Worm (Caenorhabditis elegans): ENCODE measurements around the gene C48B4.8.

C48B4.8 gene

ce11 chrIII:9546016-9546659 lies 14.9 kb downstream of the C48B4.8 start, which contains the start of gene unc-16 (continued):
- TF ChIP-seq nhr-20 (tag; optimal IDR thresholded peaks at IDR 0.05) = peak; percentile 90
- no peak for TF ChIP-seq unc-62 (GFP tag; optimal IDR thresholded peaks at IDR 0.05)
- no peak for TF ChIP-seq unc-30 (tag; optimal IDR thresholded peaks at IDR 0.05)
- TF ChIP-seq isw-1 (GFP tag; IDR thresholded peaks at IDR 0.05) = peak; percentile 91
- peak; percentile 99 to 100 for TF ChIP-seq lsy-2 (tag; optimal IDR thresholded peaks at IDR 0.05)
- TF ChIP-seq mef-2 (tag; optimal IDR thresholded peaks at IDR 0.05) = peak; percentile 44
- TF ChIP-seq dpl-1 (GFP tag; optimal IDR thresholded peaks at IDR 0.05) = peak; percentile 77 to 84 (median 81)
- TF ChIP-seq grh-1 (GFP tag; IDR thresholded peaks at IDR 0.05) = no peak; the same call in 1 of the 2 replicates
- TF ChIP-seq irx-1 (tag; optimal IDR thresholded peaks at IDR 0.05) = peak; percentile 89
- peak; percentile 83 for TF ChIP-seq ama-1 (optimal IDR thresholded peaks at IDR 0.05)
- TF ChIP-seq C04F5.9 (tag; optimal IDR thresholded peaks at IDR 0.05) = peak; percentile 83
- peak; percentile 8 for TF ChIP-seq efl-3 (GFP tag; optimal IDR thresholded peaks at IDR 0.05)
- TF ChIP-seq ets-5 (GFP tag; IDR thresholded peaks at IDR 0.05) = no peak
- TF ChIP-seq ceh-88 (GFP tag; IDR thresholded peaks at IDR 0.05) = peak; percentile 67
- peak in 1 of 2 experiments; percentile 78 for TF ChIP-seq ztf-11 (tag; optimal IDR thresholded peaks at IDR 0.05)
- TF ChIP-seq efl-1 (optimal IDR thresholded peaks at IDR 0.05) = peak; percentile 85 to 88
- TF ChIP-seq efl-1 (GFP tag; optimal IDR thresholded peaks at IDR 0.05 in 1 of 2) = peak; percentile 82 to 98
- no peak for TF ChIP-seq tlp-1 (tag; optimal IDR thresholded peaks at IDR 0.05)
- TF ChIP-seq nhr-71 (tag; optimal IDR thresholded peaks at IDR 0.05) = peak; percentile 95
- TF ChIP-seq egl-27 (tag; optimal IDR thresholded peaks at IDR 0.05) = no peak
- peak; percentile 90 for TF ChIP-seq fkh-8 (tag; optimal IDR thresholded peaks at IDR 0.05)
- peak; percentile 78 for TF ChIP-seq zip-4 (GFP tag; optimal IDR thresholded peaks at IDR 0.05)
- TF ChIP-seq hpl-2 (GFP tag; optimal IDR thresholded peaks at IDR 0.05) = peak; percentile 7
- TF ChIP-seq nhr-76 (tag; optimal IDR thresholded peaks at IDR 0.05) = no peak
- TF ChIP-seq C16A3.4 (tag; optimal IDR thresholded peaks at IDR 0.05) = peak; percentile 85
- peak; percentile 85 for TF ChIP-seq ceh-8 (GFP tag; optimal IDR thresholded peaks at IDR 0.05)
- peak in 2 of 6 experiments; percentile 29 to 54 for TF ChIP-seq elt-3 (tag; optimal IDR thresholded peaks at IDR 0.05)
- TF ChIP-seq nhr-77 (tag; optimal IDR thresholded peaks at IDR 0.05) = peak; percentile 78
- TF ChIP-seq jun-1 (tag; optimal IDR thresholded peaks at IDR 0.05) = peak; percentile 76
- TF ChIP-seq egl-13 (tag; optimal IDR thresholded peaks at IDR 0.05) = peak; percentile 88
- peak; percentile 93 for TF ChIP-seq rnt-1 (tag; optimal IDR thresholded peaks at IDR 0.05)
- peak; percentile 64 for TF ChIP-seq nhr-237 (tag; optimal IDR thresholded peaks at IDR 0.05)
- peak; percentile 51 for TF ChIP-seq ceh-63 (GFP tag; optimal IDR thresholded peaks at IDR 0.05)
- TF ChIP-seq fkh-10 (GFP tag; optimal IDR thresholded peaks at IDR 0.05) = peak; percentile 65
- peak; percentile 92 for TF ChIP-seq nhr-47 (tag; optimal IDR thresholded peaks at IDR 0.05)
- peak; percentile 67 for TF ChIP-seq aha-1 (tag; optimal IDR thresholded peaks at IDR 0.05)
- peak; percentile 69 for TF ChIP-seq pax-3 (tag; optimal IDR thresholded peaks at IDR 0.05)
- peak; percentile 79 for TF ChIP-seq lir-3 (tag; optimal IDR thresholded peaks at IDR 0.05; ENCODE audit: poor library complexity)
- TF ChIP-seq elt-2 (tag; optimal IDR thresholded peaks at IDR 0.05) = peak; percentile 19
- peak; percentile 90 for TF ChIP-seq xbp-1 (tag; optimal IDR thresholded peaks at IDR 0.05)
- TF ChIP-seq alr-1 (tag; optimal IDR thresholded peaks at IDR 0.05; ENCODE audit: borderline replicate concordance) = no peak
- peak; percentile 95 for TF ChIP-seq lin-14 (GFP tag; optimal IDR thresholded peaks at IDR 0.05)
- peak; percentile 90 for TF ChIP-seq lin-13 (GFP tag; optimal IDR thresholded peaks at IDR 0.05)
- TF ChIP-seq snpc-4 (tag; optimal IDR thresholded peaks at IDR 0.05) = peak; percentile 73
- TF ChIP-seq pag-3 (tag; optimal IDR thresholded peaks at IDR 0.05; ENCODE audit: borderline replicate concordance, insufficient read depth) = no peak
- no peak for TF ChIP-seq sptf-1 (tag; optimal IDR thresholded peaks at IDR 0.05)
- TF ChIP-seq Y116A8C.19 (tag; optimal IDR thresholded peaks at IDR 0.05; ENCODE audit: borderline replicate concordance) = no peak
- TF ChIP-seq skn-1 (tag; optimal IDR thresholded peaks at IDR 0.05) = peak; percentile 87
- TF ChIP-seq ces-1 (GFP tag; optimal IDR thresholded peaks at IDR 0.05) = no peak
- TF ChIP-seq mdl-1 (tag; optimal IDR thresholded peaks at IDR 0.05) = peak; percentile 48 to 98
- TF ChIP-seq nhr-12 (tag; optimal IDR thresholded peaks at IDR 0.05) = no peak
